Fruit fly (Drosophila melanogaster): Measurements from ENCODE around the gene CG5149.

Gene CG5149

DNA sequence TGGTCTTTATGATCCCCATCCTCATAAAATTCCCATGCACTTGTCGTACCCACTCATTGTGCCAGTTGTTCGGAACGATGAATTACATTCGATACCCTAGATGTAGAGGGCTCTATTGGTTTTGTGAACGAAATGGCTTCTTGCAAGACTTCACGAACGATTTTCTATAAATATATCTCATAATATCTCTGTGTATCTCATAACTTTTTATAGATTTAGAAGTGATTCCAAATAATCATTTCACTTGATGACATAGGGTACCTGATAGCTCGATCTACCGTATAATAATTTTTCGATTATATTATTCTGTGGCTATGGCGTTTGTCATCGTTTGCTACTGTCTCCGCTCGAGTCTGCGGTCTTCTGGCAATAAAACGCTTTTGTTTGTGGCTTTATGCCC is 8.9 kb upstream of the CG5149 start (continued):
- TF ChIP-seq CG7372 (GFP tag; IDR thresholded peaks at IDR 0.05) (peak; percentile 64), eve (GFP tag; optimal IDR thresholded peaks at IDR 0.05) (no peak), CG2120 (GFP tag; optimal IDR thresholded peaks at IDR 0.05) (peak; percentile 79), CG32532 (GFP tag; IDR thresholded peaks at IDR 0.05) (peak; percentile 88), CG5180 (GFP tag; optimal IDR thresholded peaks at IDR 0.05) (peak; percentile 12), lmd (GFP tag; IDR thresholded peaks at IDR 0.05) (peak; percentile 69), CG16813 (GFP tag; IDR thresholded peaks at IDR 0.05; ENCODE audit: partially characterized antibody) (no peak), Oli (tag; optimal IDR thresholded peaks at IDR 0.05) (peak; percentile 71), gsb (GFP tag; IDR thresholded peaks at IDR 0.05) (peak; percentile 82), Xrp1 (GFP tag; IDR thresholded peaks at IDR 0.05) (peak; percentile 76), vvl (GFP tag; IDR thresholded peaks at IDR 0.05) (peak; percentile 82), dmrt99B (tag; optimal IDR thresholded peaks at IDR 0.05) (peak; percentile 82), CG12155 (GFP tag; optimal IDR thresholded peaks at IDR 0.05) (peak; percentile 42), Opbp (GFP tag; IDR thresholded peaks at IDR 0.05; ENCODE audit: partially characterized antibody) (no peak), Asciz (GFP tag; optimal IDR thresholded peaks at IDR 0.05) (peak; percentile 56), toy (GFP tag; IDR thresholded peaks at IDR 0.05) (0 out of 2 replicates have a peak, but pooled peaks have one; percentile 45), kay (GFP tag; optimal IDR thresholded peaks at IDR 0.05) (peak; percentile 51), CG6854 (GFP tag; optimal IDR thresholded peaks at IDR 0.05) (peak; percentile 29), pfk (GFP tag; optimal IDR thresholded peaks at IDR 0.05) (no peak), CG3065 (GFP tag; optimal IDR thresholded peaks at IDR 0.05) (no peak), Hand (GFP tag; optimal IDR thresholded peaks at IDR 0.05) (peak; percentile 10), fd102C (GFP tag; optimal IDR thresholded peaks at IDR 0.05) (no peak), CG6654 (GFP tag; optimal IDR thresholded peaks at IDR 0.05) (peak; percentile 2), Max (GFP tag; optimal IDR thresholded peaks at IDR 0.05) (no peak), CG14965 (GFP tag; optimal IDR thresholded peaks at IDR 0.05; ENCODE audit: borderline replicate concordance) (no peak), Deaf1 (tag; optimal IDR thresholded peaks at IDR 0.05) (peak; percentile 5), Awh (GFP tag; IDR thresholded peaks at IDR 0.05) (peak; percentile 73; the same call in 1 of the 2 replicates), NK7.1 (GFP tag; optimal IDR thresholded peaks at IDR 0.05) (peak; percentile 23), sr (GFP tag; IDR thresholded peaks at IDR 0.05) (peak; percentile 14; the same call in 1 of the 3 replicates), emc (GFP tag; optimal IDR thresholded peaks at IDR 0.05) (peak; percentile 1), Gug (GFP tag; IDR thresholded peaks at IDR 0.05) (peak; percentile 78), ci (GFP tag; IDR thresholded peaks at IDR 0.05) (peak; percentile 80), ATbp (GFP tag; optimal IDR thresholded peaks at IDR 0.05) (peak; percentile 50), CG32772 (GFP tag; IDR thresholded peaks at IDR 0.05) (peak; percentile 65), CG42726 (GFP tag; IDR thresholded peaks at IDR 0.05; ENCODE audit: partially characterized antibody) (no peak), chn (GFP tag; optimal IDR thresholded peaks at IDR 0.05) (peak; percentile 32), Med (GFP tag) (peak; percentile 87), CG10147 (GFP tag; optimal IDR thresholded peaks at IDR 0.05) (peak; percentile 51), sna (GFP tag; IDR thresholded peaks at IDR 0.05; ENCODE audit: partially characterized antibody) (no peak), Gsc (GFP tag; IDR thresholded peaks at IDR 0.05) (no peak), ap (GFP tag; IDR thresholded peaks at IDR 0.05) (peak; percentile 39), E2f2 (GFP tag; IDR thresholded peaks at IDR 0.05) (peak; percentile 47), CG1529 (GFP tag; optimal IDR thresholded peaks at IDR 0.05) (peak; percentile 13), CG13123 (GFP tag; optimal IDR thresholded peaks at IDR 0.05) (no peak)

Data from whole organism, embryonic.